Worm (Caenorhabditis elegans) whole organism, midembryonic: ENCODE measurements around the gene srx-2.

ENCODE experiments used
- T22C8.4 ChIP-seq: fragments of 200-800 bp; sonication (Bioruptor generic); IDR thresholded peaks from 2 replicates; pipeline ENCODE4 v1.3.6; 2022; ENCODE audit warnings: missing genetic modification characterization, missing compliant biosample characterization
- klf-2 ChIP-seq: fragments of 200-800 bp; sonication (Bioruptor generic); conservative IDR thresholded peaks from 2 replicates; pipeline ENCODE4 v1.3.6; 2022; ENCODE audit warnings: missing genetic modification reagents, missing genetic modification characterization, missing compliant biosample characterization

DNA sequence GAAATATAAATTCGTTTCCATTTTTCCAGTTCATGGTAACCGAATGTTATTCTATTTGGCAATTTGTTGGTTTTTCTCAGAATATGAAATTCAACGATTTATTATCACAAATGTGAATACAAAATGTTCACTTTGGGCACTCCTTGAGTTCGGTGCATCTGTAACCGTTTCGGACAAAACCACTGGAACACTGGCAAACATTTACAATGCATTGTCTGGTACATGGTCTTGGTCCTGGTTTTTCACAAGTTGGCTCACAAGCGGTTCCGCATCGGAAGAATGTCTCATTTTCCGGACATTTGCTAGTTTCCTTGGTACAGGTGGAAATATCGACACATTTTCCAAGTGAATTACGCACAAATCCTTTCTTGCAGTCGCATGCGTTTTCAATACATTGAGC, 44.0 kb downstream of the srx-2 start:
- no peak for TF ChIP-seq klf-2
- no peak for TF ChIP-seq T22C8.4 (GFP tag; lab: Robert Waterston, UW)
